Fruit fly (Drosophila melanogaster) whole organism, larva: Measurements from ENCODE around the gene CG14406.
A peak's percentile ranks its signal among the peaks of the same experiment; 100 is the strongest.

ENCODE experiments used
- noc ChIP-seq: fragments of 200-800 bp; sonication (Bioruptor generic); optimal IDR thresholded peaks from 3 replicates; lab custom pipeline; 2019; ENCODE audit warnings: missing biosample characterization, mild to moderate bottlenecking, missing genetic modification characterization, moderate library complexity

The CG14406 gene

dm6 chrX:14910464-14911349 is at the start of gene CG14406:
TSS of gene CG14406 (minus strand) at chrX:14910845.
- TF ChIP-seq noc (tag; lab: Kevin White, UChicago) = no peak

DNA sequence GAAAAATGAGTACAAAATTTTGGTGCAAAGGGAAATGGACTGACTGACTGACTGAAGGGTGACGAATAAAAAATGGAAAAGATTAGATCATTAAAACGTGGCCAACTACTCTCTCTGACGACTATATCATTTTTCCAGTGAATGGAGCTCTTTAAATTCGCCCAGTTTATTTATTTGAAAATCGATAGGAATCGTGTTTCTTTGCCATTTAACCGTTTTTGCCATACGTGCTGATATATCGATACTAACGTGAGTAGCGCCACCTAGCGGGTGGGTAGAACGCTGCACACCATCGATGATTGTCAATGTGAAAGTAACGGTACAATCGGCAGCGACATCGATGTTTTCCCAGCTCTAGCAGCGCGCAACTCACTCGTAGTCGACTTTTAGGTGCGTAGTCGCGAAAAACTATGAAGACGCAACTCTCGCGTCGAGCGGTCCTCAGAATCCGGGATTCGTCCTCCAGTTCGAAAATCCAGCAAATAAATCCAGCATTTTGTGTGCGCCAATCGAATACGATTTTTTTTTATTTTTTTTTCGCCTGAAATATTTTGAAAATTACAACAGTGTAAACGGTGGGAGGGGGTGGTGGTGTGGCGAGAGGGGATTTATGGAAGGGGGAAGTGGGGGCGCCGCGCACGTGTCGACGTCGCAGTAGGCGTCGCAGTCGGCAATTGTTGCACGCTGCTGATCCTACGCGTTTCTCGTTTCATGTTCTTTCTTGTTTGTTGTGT is 44.6 kb upstream of the CG14406 start, which contains the start of the genes CG9030 and eag:
TSS of gene CG9030 (minus strand) at position 51 of the 734 bp plus-strand sequence.
TSS of gene eag (plus strand) at position 428 of the 734 bp plus-strand sequence.
- TF ChIP-seq noc (tag; lab: Kevin White, UChicago) = no peak

- no peak for TF ChIP-seq noc (tag; lab: Kevin White, UChicago)
These were observed 43.3 kb upstream of the CG14406 start for dm6 chrX:14953896-14954295.

DNA sequence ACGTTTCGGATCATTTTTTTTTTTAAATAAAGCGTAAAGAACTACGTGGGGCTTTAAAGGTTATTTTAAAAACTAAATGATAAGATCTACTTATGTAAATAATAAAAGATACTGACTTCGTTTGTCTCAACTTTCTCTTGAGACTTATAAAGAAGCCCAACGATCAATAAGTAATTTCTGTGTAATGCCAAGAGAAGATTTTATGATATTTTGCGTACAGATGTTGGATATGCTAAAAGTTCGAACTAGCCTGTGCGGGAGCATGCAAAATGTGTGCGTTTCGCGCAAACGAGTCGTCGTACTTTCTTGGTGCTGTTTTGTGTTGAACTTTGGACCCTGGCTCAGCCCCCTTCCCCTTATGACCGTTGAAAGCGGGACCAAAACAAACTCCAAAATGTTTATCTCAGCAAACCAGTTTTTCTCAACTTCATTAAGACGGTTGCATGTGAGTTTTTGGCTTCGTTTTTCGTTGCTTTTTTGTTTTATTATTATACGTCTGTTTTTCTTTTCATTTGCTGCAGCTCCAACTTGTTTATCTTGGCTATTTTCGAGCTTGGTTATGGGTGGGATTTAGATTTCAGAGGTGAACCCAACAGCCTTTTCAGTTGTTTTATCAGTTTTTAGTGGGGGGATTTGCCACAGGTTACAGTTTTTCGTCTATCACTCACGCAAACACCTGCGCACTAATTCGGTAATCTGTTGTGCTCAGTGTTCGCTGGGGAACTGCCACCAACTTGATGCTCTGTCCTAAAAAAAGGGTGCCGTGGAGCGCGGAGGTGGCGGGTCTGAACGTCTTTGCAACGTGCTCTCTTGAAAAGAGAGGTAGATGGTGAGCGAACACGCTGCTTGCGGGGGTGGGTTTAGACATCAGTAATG is 42.4 kb upstream of the CG14406 start, which contains the start of gene pdgy:
TSS of gene pdgy (minus strand) at position 688 of the 876 bp plus-strand sequence.
- TF ChIP-seq noc (tag; lab: Kevin White, UChicago) = no peak

DNA sequence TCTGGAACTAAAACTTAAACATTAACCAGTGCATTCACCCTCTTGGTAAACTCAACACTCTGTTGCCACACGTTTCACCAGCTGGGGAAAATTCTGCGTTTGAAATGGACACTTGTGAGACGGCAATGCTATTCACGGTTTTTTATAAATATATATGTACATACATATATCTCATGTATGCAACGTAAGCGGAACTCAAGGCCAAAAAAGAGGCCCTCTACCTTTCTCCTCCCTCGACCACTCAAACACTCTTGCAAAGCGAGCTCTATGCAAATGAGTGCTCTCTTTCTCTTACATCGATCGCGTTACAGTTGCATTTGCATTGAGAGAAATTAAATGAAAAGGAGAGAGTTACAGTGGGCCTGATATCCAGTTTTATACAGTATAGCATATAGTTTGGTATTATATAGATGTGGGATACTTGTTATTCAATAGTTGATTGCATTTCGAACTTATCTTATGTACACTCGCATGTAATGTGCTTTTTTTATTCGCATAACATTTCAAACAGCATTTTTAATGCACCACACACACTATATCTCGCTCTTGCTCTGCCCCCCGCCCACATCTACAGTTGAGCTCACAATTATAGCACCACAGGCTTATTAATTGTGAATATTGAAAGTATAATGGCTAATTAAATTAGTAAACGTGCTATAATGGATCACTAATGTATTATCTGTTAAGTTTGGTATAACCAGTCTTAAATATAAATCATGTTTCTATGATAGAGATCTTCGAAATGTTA is 41.6 kb upstream of the CG14406 start:
- TF ChIP-seq noc (tag; lab: Kevin White, UChicago) = no peak

dm6 chrX:14951346-14951862 is 40.8 kb upstream of the CG14406 start:
- TF ChIP-seq noc (tag; lab: Kevin White, UChicago) = no peak

dm6 chrX:14950273-14951272 is 39.9 kb upstream of the CG14406 start:
- TF ChIP-seq noc (tag; lab: Kevin White, UChicago) = peak; percentile 74

dm6 chrX:14949227-14949626 is 38.6 kb upstream of the CG14406 start:
- peak; percentile 38 for TF ChIP-seq noc (tag; lab: Kevin White, UChicago)

DNA sequence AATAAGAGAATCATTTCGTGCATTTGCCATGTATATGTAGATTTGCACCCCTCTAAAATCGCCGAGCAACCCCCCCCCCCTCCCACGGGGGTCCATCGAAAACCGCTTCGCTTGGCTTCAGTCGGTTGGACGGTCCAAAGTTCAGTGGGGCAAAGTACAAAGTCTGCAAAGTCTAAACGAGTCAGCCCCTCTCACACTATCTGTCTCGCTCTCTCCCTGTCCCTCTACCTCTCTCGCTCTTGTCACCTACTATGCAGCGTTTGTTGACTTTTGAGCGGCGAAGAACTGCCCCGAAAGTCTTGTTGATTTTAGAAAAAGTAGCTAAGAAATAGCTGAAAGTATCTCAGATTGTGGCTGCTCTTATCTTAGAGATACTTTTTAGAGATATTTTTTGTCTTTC is 36.8 kb upstream of the CG14406 start:
- peak; percentile 40 for TF ChIP-seq noc (tag; lab: Kevin White, UChicago)

dm6 chrX:14946522-14946921 is 35.9 kb upstream of the CG14406 start:
- peak; percentile 59 for TF ChIP-seq noc (tag; lab: Kevin White, UChicago)

dm6 chrX:14936250-14936649 is 25.6 kb upstream of the CG14406 start:
- TF ChIP-seq noc (tag; lab: Kevin White, UChicago) = peak; percentile 28

- TF ChIP-seq noc (tag; lab: Kevin White, UChicago) = no peak
These were observed 20.7 kb upstream of the CG14406 start for dm6 chrX:14931296-14931695.

dm6 chrX:14929813-14930212 is 19.2 kb upstream of the CG14406 start:
- peak; percentile 9 for TF ChIP-seq noc (tag; lab: Kevin White, UChicago)
